Fruit fly (Drosophila melanogaster) whole organism, pupa: ENCODE results near the gene Spase25.

Experiments used
- CG17806 ChIP-seq: fragments of 200-800 bp; sonication (Bioruptor generic); optimal IDR thresholded peaks from 2 replicates; lab custom pipeline; 2018; ENCODE audit warnings: missing biosample characterization, mild to moderate bottlenecking, missing genetic modification characterization, moderate library complexity
- CG8159 ChIP-seq: fragments of 200-800 bp; sonication (Bioruptor generic); optimal IDR thresholded peaks from 3 replicates; lab custom pipeline; 2018; ENCODE audit warnings: missing biosample characterization, mild to moderate bottlenecking, missing genetic modification characterization, moderate library complexity
- Pif1A ChIP-seq: fragments of 200-800 bp; sonication (Bioruptor generic); optimal IDR thresholded peaks from 3 replicates; lab custom pipeline; 2016; ENCODE audit warnings: missing biosample characterization, missing genetic modification characterization

- TF ChIP-seq CG17806 (no peak), CG8159 (tag; lab: Kevin White, UChicago) (no peak), Pif1A (GFP tag; lab: Kevin White, UChicago) (no peak)
Measured at dm6 chrX:11453638-11454037, 31.4 kb upstream of the Spase25 start.
